Fruit fly (Drosophila melanogaster): Measurements from ENCODE around the gene RpL27A.

dm6 chr2L:4459543-4459942 lies 1.4 kb upstream of the RpL27A start, which contains the start of the genes mRpL27 and CG15435:
- TF ChIP-seq kay (GFP tag; ENCODE audit: borderline replicate concordance) (no peak), Crg-1 (GFP tag; optimal IDR thresholded peaks at IDR 0.05) (no peak), toe (GFP tag; optimal IDR thresholded peaks at IDR 0.05) (peak; percentile 61), Hr96 (GFP tag; optimal IDR thresholded peaks at IDR 0.05) (peak; percentile 54), Mnt (GFP tag; optimal IDR thresholded peaks at IDR 0.05) (peak; percentile 66), bab1 (GFP tag; optimal IDR thresholded peaks at IDR 0.05) (peak; percentile 49), CG11617 (GFP tag; optimal IDR thresholded peaks at IDR 0.05) (peak; percentile 42)
